Fruit fly (Drosophila melanogaster): Measurements from ENCODE around the gene CG42658.

The CG42658 gene

DNA sequence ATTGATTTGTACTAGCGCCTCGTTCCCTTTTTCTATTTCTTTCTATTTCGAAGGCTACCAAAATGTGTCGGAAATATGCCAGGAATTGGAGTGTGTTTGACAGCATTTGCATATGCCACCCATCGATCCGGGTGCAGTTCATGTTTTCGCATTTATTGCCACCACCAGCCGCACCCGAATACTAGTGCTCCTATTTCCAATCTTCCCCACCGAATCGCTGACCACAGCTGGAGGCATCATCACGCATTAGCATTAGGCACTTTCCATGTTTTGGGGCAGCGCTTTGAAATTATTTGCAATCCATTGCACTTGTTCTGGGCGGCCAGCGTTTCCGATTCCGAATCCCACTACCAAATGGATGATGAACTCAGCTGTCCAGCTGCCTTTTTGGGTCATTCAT lies at the start of gene CG42658:
TSS of gene CG42658 (minus strand) at position 101 of the 400 bp plus-strand sequence.
- TF ChIP-seq CG17801 (GFP tag; optimal IDR thresholded peaks at IDR 0.05; ENCODE audit: partially characterized antibody), result no peak

DNA sequence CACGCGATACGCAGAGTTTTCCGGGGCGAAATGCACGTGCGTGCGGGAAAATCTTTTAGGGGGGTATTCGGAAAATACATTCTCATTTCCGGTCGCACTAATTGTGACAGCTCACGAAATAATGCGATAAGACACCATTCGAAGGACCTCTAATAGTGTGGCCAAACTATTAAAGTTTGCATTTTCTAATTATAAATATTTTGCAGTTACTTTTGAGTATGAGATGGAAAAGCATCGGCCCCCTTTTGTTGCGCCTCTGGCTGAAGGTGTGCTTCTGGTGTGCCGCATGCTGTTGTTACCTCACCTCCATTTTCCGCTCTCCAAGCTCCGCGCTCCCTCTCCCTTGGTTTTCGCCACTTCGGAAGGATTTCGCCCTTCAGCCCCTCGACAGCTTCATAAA lies 26.5 kb upstream of the CG42658 start:
- TF ChIP-seq CG17801 (GFP tag; optimal IDR thresholded peaks at IDR 0.05; ENCODE audit: partially characterized antibody), result no peak

dm6 chr2L:2311449-2311848 lies 23.7 kb upstream of the CG42658 start, which contains the start of gene eys:
Gene eys (plus strand): TSS chr2L:2311680.
- TF ChIP-seq CG17801 (GFP tag; optimal IDR thresholded peaks at IDR 0.05; ENCODE audit: partially characterized antibody), result no peak

DNA sequence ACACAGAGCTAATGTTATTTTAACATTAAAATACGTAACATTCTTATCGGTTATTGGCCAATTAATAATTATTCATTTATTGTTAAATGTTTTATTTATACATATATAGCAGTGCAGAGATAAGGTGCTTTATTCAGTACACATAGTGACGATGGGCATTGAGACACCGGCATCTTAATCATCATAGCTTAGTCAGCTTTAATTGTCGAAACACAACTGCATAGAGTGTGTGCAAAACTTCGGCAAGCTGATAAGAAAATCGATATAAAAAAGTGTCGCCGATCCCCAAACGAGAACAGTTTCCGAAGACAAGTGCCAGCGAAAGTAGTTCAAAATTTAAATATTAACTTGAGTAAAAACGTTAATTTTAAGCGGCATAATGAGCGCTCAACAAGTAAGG lies 19.9 kb upstream of the CG42658 start, which contains the start of gene CG16995:
TSS of gene CG16995 (plus strand) at position 301 of the 400 bp plus-strand sequence.
- TF ChIP-seq CG17801 (GFP tag; optimal IDR thresholded peaks at IDR 0.05; ENCODE audit: partially characterized antibody), result no peak

DNA sequence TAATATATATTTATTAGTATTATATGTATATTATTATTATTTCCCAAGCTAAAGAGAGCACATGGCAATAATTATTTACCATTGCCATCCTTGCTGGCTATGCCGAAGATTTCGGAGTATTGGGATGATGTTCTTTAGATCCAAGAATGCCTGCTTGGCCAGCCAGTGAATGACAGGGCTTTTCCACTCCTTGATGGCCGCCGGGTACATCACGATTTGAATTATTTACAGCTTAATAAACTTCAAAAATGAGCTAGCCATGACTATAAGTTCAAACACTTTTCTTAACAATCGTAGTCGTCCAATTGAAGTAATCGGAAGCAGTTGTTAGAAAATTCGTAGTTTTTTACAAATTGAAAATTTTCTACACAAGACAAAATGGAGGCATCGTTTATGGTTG lies 12.1 kb upstream of the CG42658 start, which contains the start of gene CG31949:
TSS of gene CG31949 (plus strand) at position 301 of the 400 bp plus-strand sequence.
- no peak for TF ChIP-seq CG17801 (GFP tag; optimal IDR thresholded peaks at IDR 0.05; ENCODE audit: partially characterized antibody)

- TF ChIP-seq CG17801 (GFP tag; optimal IDR thresholded peaks at IDR 0.05; ENCODE audit: partially characterized antibody), result no peak
Observed at dm6 chr2L:2290638-2291037, 2.9 kb upstream of the CG42658 start, which contains the start of gene robl22E. Gene robl22E (minus strand): TSS chr2L:2290738.

DNA sequence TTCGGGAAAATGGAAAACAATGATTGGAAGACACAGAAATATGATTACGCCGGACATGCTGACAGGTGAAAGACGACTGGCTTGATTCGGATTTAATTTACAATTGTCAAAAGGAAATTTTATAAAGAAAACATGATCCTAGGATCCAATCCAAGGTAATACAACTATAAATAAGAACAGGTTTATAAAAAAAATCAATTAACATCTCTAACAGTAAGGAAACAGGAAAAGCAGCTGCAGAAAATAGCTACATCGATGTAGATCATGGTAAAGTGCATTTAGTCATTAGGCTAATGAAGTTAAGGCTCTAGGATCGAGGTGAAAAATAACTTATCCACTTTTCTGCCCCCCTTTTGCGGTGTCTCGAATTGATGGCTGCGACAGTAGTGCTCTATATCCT lies 1.6 kb upstream of the CG42658 start, which contains the start of gene CG17237:
TSS of gene CG17237 (minus strand) at position 101 of the 400 bp plus-strand sequence.
- TF ChIP-seq CG17801 (GFP tag; optimal IDR thresholded peaks at IDR 0.05; ENCODE audit: partially characterized antibody), result no peak

dm6 chr2L:2286773-2287172 lies 934 bp downstream of the CG42658 start, which contains the start of gene CG31681:
Gene CG31681 (minus strand): TSS chr2L:2286873.
- no peak for TF ChIP-seq CG17801 (GFP tag; optimal IDR thresholded peaks at IDR 0.05; ENCODE audit: partially characterized antibody)

dm6 chr2L:2284863-2285262 lies 2.8 kb downstream of the CG42658 start, which contains the start of gene CG4271:
Gene CG4271 (plus strand): TSS chr2L:2285163.
- TF ChIP-seq CG17801 (GFP tag; optimal IDR thresholded peaks at IDR 0.05; ENCODE audit: partially characterized antibody), result no peak

DNA sequence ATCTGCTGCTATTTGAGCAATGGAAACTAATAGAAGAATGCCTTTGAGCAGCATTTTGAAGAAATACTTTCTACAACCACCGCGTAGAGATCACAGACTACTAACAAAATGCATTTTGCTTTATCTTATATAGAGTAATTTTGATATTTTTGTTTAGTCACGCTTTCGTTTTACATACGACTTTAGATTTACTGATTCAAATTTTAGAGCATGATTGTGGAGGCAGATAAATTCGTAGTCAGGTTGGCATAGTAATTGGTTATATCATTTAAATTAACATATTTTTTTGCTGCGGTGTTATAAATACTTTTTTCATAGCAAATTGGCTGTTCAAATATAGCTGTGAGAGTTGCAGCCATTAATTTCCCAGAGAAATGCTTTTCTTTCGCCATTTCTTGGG lies 18.7 kb downstream of the CG42658 start, which contains the start of gene CG17242:
TSS of gene CG17242 (minus strand) at position 101 of the 400 bp plus-strand sequence.
- TF ChIP-seq CG17801 (GFP tag; optimal IDR thresholded peaks at IDR 0.05; ENCODE audit: partially characterized antibody), result no peak

- TF ChIP-seq CG17801 (GFP tag; optimal IDR thresholded peaks at IDR 0.05; ENCODE audit: partially characterized antibody), result no peak
Observed at dm6 chr2L:2265221-2265620, 22.5 kb downstream of the CG42658 start, which contains the start of gene CG34049. Gene CG34049 (minus strand): TSS chr2L:2265321.

DNA sequence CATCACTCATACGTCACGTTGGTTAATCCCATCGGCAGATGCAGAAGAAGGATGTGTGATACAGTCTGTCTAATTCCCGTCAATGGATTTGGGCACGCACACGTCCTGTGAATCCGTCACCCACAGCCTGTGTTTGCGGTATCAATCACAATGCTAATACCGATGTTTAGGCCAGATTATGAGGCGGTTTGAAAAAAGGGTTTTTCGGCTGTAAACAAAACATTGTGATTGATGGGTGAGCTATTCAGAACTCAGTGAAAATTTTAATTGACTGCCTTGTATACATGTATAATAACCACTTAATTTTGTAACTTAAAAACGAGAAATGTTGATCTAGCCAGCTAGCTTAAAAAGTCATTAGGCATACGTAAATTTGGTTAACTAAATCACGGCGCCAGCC lies 24.6 kb downstream of the CG42658 start, which contains the start of gene CG4270:
TSS of gene CG4270 (plus strand) at position 301 of the 400 bp plus-strand sequence.
- no peak for TF ChIP-seq CG17801 (GFP tag; optimal IDR thresholded peaks at IDR 0.05; ENCODE audit: partially characterized antibody)

- TF ChIP-seq CG17801 (GFP tag; optimal IDR thresholded peaks at IDR 0.05; ENCODE audit: partially characterized antibody), result no peak
Observed at dm6 chr2L:2254950-2255349, 32.8 kb downstream of the CG42658 start, which contains the start of gene Send1. Gene Send1 (minus strand): TSS chr2L:2255050.

DNA sequence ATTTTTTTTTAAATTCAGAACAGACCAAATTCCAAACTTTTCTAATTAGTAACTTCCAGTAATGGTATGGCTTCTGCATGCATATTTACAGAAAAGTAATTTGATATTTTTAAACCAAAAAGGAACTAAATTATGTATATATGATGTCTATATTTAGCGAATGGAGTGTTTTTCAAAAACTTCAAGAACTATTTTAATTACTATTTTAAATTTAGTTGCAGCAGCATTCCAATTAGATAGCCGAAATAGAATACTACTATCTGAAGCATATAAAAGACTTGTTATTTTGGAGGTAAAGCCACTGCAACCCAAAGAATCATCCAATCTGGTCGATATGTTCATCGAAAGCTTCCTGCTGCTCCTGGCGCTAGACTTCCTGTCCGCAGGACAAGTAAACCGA lies 35.0 kb downstream of the CG42658 start, which contains the start of gene CG17234:
TSS of gene CG17234 (plus strand) at position 301 of the 400 bp plus-strand sequence.
- no peak for TF ChIP-seq CG17801 (GFP tag; optimal IDR thresholded peaks at IDR 0.05; ENCODE audit: partially characterized antibody)

DNA sequence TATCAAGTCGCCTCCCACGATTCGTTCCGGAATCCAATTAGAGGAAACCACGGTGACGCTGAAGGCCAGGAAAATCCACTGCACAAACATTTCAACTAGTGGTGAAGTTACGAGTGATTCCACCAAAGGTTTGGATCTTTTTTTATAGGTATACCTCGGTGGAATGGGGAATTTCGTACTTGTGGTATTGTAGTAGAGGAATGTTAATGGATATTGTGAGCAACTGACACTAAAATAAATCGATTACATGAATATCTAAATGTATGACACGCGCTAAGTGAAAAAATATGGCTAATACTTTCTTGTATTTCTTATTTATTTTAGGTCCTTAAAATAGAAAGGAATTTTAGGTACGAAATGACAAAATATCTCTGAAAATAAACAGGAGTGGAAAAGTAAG lies 35.5 kb downstream of the CG42658 start, which contains the start of gene CG17239:
TSS of gene CG17239 (minus strand) at position 101 of the 400 bp plus-strand sequence.
- TF ChIP-seq CG17801 (GFP tag; optimal IDR thresholded peaks at IDR 0.05; ENCODE audit: partially characterized antibody), result no peak

DNA sequence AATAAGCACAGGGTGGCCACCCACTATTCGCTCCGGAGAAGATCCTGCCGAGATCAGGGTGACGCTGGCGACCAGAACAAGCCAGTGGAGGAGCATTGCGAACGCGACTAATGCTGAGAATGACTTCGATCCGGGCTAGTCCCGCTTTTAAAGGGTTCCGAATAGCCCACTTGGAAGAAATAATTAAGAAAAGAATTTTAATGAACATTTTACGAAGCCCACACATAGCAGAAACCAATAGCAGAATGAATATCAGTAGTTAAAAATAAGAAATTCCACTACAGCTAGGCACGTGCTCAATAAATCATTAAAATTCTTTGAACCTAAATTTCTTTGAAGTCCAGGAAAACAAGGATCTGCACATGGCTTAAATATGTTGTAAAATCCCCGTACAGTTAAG lies 36.5 kb downstream of the CG42658 start, which contains the start of gene Ser12:
TSS of gene Ser12 (minus strand) at position 101 of the 400 bp plus-strand sequence.
- TF ChIP-seq CG17801 (GFP tag; optimal IDR thresholded peaks at IDR 0.05; ENCODE audit: partially characterized antibody), result no peak

Measured in ovary, adult (tissue).